Worm (Caenorhabditis elegans): ENCODE measurements around the gene R102.1.

Gene R102.1

ce11 chrIV:10714594-10714993 is 28.7 kb downstream of the R102.1 start (continued):
- TF ChIP-seq unc-86 (tag; optimal IDR thresholded peaks at IDR 0.05) (no peak), nhr-85 (tag) (peak; percentile 68), skn-1 (tag; optimal IDR thresholded peaks at IDR 0.05) (no peak), lin-14 (GFP tag; optimal IDR thresholded peaks at IDR 0.05) (peak; percentile 75), aha-1 (tag; optimal IDR thresholded peaks at IDR 0.05) (no peak), mab-9 (GFP tag; IDR thresholded peaks at IDR 0.05) (no peak), mdl-1 (tag; optimal IDR thresholded peaks at IDR 0.05) (no peak), blmp-1 (tag; optimal IDR thresholded peaks at IDR 0.05) (peak; percentile 57), swsn-7 (tag; optimal IDR thresholded peaks at IDR 0.05) (peak; percentile 23), ceh-88 (GFP tag; IDR thresholded peaks at IDR 0.05) (no peak), lin-13 (GFP tag; optimal IDR thresholded peaks at IDR 0.05) (no peak)

- no peak for TF ChIP-seq zip-4 (GFP tag; optimal IDR thresholded peaks at IDR 0.05)
- TF ChIP-seq C16A3.4 (tag; optimal IDR thresholded peaks at IDR 0.05) = no peak
- no peak for TF ChIP-seq nhr-84 (tag; optimal IDR thresholded peaks at IDR 0.05)
- TF ChIP-seq nhr-85 (tag) = no peak
- no peak for TF ChIP-seq elt-2 (tag; optimal IDR thresholded peaks at IDR 0.05)
- no peak for TF ChIP-seq nhr-28 (tag; optimal IDR thresholded peaks at IDR 0.05)
- no peak for TF ChIP-seq ztf-4 (tag; optimal IDR thresholded peaks at IDR 0.05)
- no peak for TF ChIP-seq unc-130 (tag; optimal IDR thresholded peaks at IDR 0.05)
- TF ChIP-seq ceh-90 (tag; optimal IDR thresholded peaks at IDR 0.05) = no peak
- no peak for TF ChIP-seq lin-13 (GFP tag; optimal IDR thresholded peaks at IDR 0.05)
- no peak for TF ChIP-seq nhr-237 (tag; optimal IDR thresholded peaks at IDR 0.05)
- no peak for TF ChIP-seq pag-3 (tag; optimal IDR thresholded peaks at IDR 0.05; ENCODE audit: borderline replicate concordance, insufficient read depth)
- no peak for TF ChIP-seq snu-23 (GFP tag; optimal IDR thresholded peaks at IDR 0.05)
- no peak for TF ChIP-seq dsc-1 (tag; optimal IDR thresholded peaks at IDR 0.05)
- no peak for TF ChIP-seq vab-15 (tag; optimal IDR thresholded peaks at IDR 0.05)
- no peak for TF ChIP-seq hlh-17 (GFP tag; optimal IDR thresholded peaks at IDR 0.05; ENCODE audit: borderline replicate concordance)
Measured at ce11 chrIV:10716348-10716747, 30.5 kb downstream of the R102.1 start, which contains the start of gene ncx-3. TSS of gene ncx-3 (plus strand) at chrIV:10716648.

ce11 chrIV:10718075-10718474 is 32.2 kb downstream of the R102.1 start:
- TF ChIP-seq blmp-1 (tag; optimal IDR thresholded peaks at IDR 0.05) = peak; percentile 51
- TF ChIP-seq ces-1 (GFP tag; optimal IDR thresholded peaks at IDR 0.05) = no peak

DNA sequence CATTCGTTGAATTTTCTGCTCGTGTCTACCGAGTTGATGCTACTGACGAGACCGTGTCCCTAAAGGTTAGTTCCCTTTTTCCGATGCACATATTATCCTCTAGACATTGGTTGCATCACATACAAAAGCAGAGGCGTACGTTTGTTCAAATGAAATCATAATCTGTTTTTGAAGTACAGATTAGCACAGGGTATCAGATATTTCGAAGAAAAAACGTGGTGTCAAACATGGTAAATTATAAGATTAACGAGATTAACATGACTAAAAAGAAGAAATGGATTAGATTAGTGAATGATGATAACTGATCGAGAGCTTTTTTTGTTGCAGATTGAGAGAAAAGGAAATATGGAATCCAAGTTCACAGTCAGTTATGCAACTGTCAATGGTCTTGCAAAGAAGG is 33.0 kb downstream of the R102.1 start:
- TF ChIP-seq efl-1 (optimal IDR thresholded peaks at IDR 0.05) = no peak
- no peak for TF ChIP-seq efl-1 (GFP tag; optimal IDR thresholded peaks at IDR 0.05 in 1 of 2)
- TF ChIP-seq snpc-4 (tag; optimal IDR thresholded peaks at IDR 0.05) = no peak
- TF ChIP-seq aly-2 (tag; optimal IDR thresholded peaks at IDR 0.05) = no peak
- TF ChIP-seq ztf-11 (tag; optimal IDR thresholded peaks at IDR 0.05) = no peak
- TF ChIP-seq nhr-47 (tag; optimal IDR thresholded peaks at IDR 0.05) = no peak
- TF ChIP-seq nhr-28 (tag; optimal IDR thresholded peaks at IDR 0.05) = no peak
- peak; percentile 67 for TF ChIP-seq pax-3 (tag; optimal IDR thresholded peaks at IDR 0.05)
- TF ChIP-seq dsc-1 (tag; optimal IDR thresholded peaks at IDR 0.05) = peak; percentile 84
- TF ChIP-seq lin-39 (tag; optimal IDR thresholded peaks at IDR 0.05) = no peak
- no peak for TF ChIP-seq pqm-1 (tag; optimal IDR thresholded peaks at IDR 0.05)
- peak; percentile 19 for TF ChIP-seq fkh-8 (tag; optimal IDR thresholded peaks at IDR 0.05)
- TF ChIP-seq lin-14 (GFP tag; optimal IDR thresholded peaks at IDR 0.05) = no peak
- no peak for TF ChIP-seq nhr-12 (tag; optimal IDR thresholded peaks at IDR 0.05)
- no peak for TF ChIP-seq mef-2 (tag; optimal IDR thresholded peaks at IDR 0.05)
- no peak for TF ChIP-seq efl-3 (GFP tag; optimal IDR thresholded peaks at IDR 0.05)
- TF ChIP-seq lin-13 (GFP tag; optimal IDR thresholded peaks at IDR 0.05) = no peak

Measured in whole organism, L1 larva.